Worm (Caenorhabditis elegans): Measurements from ENCODE around the gene lgc-36.
A peak's percentile ranks its signal among the peaks of the same experiment; 100 is the strongest.

The lgc-36 gene

DNA sequence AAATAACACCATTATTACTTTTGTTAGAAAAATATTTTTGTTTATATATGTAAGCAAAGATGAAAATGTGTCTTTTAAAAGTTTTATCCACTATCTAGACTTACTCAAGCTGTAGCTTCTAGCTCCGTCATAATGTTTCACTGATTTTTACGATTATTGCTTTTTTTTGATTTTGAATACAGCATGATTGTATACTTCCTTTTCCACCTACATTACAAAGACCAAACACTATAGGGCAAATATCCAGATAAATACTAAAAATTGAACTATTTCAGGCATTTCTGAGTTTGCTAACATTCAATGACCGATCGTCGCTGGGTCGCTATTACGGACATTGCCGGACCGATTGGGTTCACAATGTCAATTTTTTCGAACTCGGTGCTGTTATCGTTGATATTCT, 7.9 kb upstream of the lgc-36 start, which contains the start of gene str-116:
Gene str-116, plus strand, starts transcription at position 301 of the 400 bp plus-strand sequence.
- TF ChIP-seq sox-4 (tag; optimal IDR thresholded peaks at IDR 0.05) (no peak), sox-2 (GFP tag; IDR thresholded peaks at IDR 0.05) (no peak), pax-1 (tag; optimal IDR thresholded peaks at IDR 0.05) (no peak), pat-9 (tag; optimal IDR thresholded peaks at IDR 0.05) (no peak), ttx-3 (tag; optimal IDR thresholded peaks at IDR 0.05) (no peak), pqm-1 (tag; optimal IDR thresholded peaks at IDR 0.05) (no peak), T23F11.4 (GFP tag; optimal IDR thresholded peaks at IDR 0.05) (no peak), C38D4.7 (GFP tag; optimal IDR thresholded peaks at IDR 0.05) (no peak), nhr-11 (tag; optimal IDR thresholded peaks at IDR 0.05) (no peak), ets-4 (tag; optimal IDR thresholded peaks at IDR 0.05) (no peak), hlh-15 (tag; optimal IDR thresholded peaks at IDR 0.05) (no peak), npax-4 (tag; optimal IDR thresholded peaks at IDR 0.05) (no peak)

DNA sequence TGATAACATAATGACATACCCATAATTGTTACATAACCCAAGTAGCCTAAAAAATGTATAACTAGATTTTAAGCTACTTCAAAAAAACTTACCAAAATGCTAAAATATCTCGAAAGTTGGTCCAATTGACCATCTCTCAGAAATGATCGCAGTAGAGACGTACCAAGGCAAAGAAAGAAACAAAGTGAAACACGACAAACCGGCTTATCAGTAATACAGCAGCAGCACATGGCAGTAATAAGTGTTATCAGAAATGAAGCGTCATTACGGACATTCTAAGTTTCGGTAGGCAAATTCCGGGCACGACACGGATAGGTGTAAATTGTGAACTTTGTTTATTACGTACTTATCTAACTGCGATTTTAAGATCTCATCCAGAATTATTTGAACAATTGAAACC, 6.7 kb upstream of the lgc-36 start, which contains the start of gene cln-3.1:
Gene cln-3.1, minus strand, starts transcription at position 171 of the 400 bp plus-strand sequence.
- no peak for TF ChIP-seq pha-4 (tag; optimal IDR thresholded peaks at IDR 0.05)
- peak; percentile 78 for TF ChIP-seq elt-2 (tag; optimal IDR thresholded peaks at IDR 0.05)
- TF ChIP-seq rnt-1 (tag; optimal IDR thresholded peaks at IDR 0.05) = no peak

DNA sequence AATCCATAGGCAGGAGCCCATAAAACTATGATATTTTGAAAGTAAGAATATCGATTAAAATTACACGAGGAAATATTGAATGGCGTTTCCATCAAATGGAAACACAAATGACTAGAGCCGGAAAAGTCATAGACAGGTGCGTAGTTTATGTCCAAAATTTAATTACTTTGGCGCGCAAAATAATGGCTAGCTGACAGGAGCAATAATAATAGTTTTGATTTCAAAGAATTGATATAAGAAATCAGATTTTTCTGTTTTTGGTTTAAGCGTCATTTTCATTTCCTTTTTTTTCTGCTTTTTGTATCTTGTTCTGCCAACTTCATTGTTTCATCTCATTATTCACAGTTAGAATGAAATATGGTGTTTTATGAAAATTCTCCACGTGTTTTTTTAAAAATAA, 4.2 kb upstream of the lgc-36 start, which contains the start of gene F07B10.4:
Gene F07B10.4, minus strand, starts transcription at position 101 of the 400 bp plus-strand sequence.
- TF ChIP-seq K02D7.2 (tag; optimal IDR thresholded peaks at IDR 0.05) = no peak
- no peak for TF ChIP-seq pha-2 (tag; optimal IDR thresholded peaks at IDR 0.05)
- TF ChIP-seq elt-4 (tag; optimal IDR thresholded peaks at IDR 0.05) = no peak
- TF ChIP-seq ztf-16 (tag; optimal IDR thresholded peaks at IDR 0.05) = no peak
- TF ChIP-seq unc-42 (tag; optimal IDR thresholded peaks at IDR 0.05) = no peak
- no peak for TF ChIP-seq gmeb-2 (tag; optimal IDR thresholded peaks at IDR 0.05)
- TF ChIP-seq nfya-1 (tag; optimal IDR thresholded peaks at IDR 0.05) = no peak
- no peak for TF ChIP-seq ceh-24 (tag; optimal IDR thresholded peaks at IDR 0.05)
- TF ChIP-seq fkh-6 (tag; optimal IDR thresholded peaks at IDR 0.05) = no peak
- no peak for TF ChIP-seq madf-2 (tag; optimal IDR thresholded peaks at IDR 0.05)
- TF ChIP-seq hlh-30 (tag; optimal IDR thresholded peaks at IDR 0.05; ENCODE audit: insufficient read depth) = no peak
- no peak for TF ChIP-seq ama-1 (optimal IDR thresholded peaks at IDR 0.05)
- no peak for TF ChIP-seq dmd-4 (tag; optimal IDR thresholded peaks at IDR 0.05; ENCODE audit: borderline replicate concordance)
- no peak for TF ChIP-seq unc-86 (tag; optimal IDR thresholded peaks at IDR 0.05)
- no peak for TF ChIP-seq ets-4 (tag; optimal IDR thresholded peaks at IDR 0.05)
- no peak for TF ChIP-seq tbx-2 (tag; optimal IDR thresholded peaks at IDR 0.05)

DNA sequence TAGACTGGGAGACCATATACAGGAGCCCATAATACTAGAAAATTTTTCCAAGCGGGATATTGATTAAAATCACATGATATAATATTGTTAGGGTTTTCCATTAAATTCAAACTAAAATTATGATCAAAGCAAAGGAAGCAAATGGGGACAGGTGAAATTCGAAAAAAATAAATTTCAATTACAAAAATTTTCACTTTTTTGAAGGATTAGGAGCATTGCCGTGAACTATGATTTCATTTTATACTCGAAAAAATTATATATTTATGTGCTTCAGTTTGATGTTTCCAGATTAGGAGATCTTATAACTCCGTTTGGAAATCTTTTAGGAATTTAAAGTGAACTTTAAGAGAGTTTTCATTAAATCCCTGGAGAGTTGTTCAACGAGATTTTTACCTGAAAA, 1.8 kb upstream of the lgc-36 start, which contains the start of gene F07B10.7:
Gene F07B10.7, minus strand, starts transcription at position 101 of the 400 bp plus-strand sequence.
- TF ChIP-seq pros-1 (tag; optimal IDR thresholded peaks at IDR 0.05) = no peak
- no peak for TF ChIP-seq tbx-7 (tag; optimal IDR thresholded peaks at IDR 0.05)
- no peak for TF ChIP-seq elt-2 (tag; optimal IDR thresholded peaks at IDR 0.05)

DNA sequence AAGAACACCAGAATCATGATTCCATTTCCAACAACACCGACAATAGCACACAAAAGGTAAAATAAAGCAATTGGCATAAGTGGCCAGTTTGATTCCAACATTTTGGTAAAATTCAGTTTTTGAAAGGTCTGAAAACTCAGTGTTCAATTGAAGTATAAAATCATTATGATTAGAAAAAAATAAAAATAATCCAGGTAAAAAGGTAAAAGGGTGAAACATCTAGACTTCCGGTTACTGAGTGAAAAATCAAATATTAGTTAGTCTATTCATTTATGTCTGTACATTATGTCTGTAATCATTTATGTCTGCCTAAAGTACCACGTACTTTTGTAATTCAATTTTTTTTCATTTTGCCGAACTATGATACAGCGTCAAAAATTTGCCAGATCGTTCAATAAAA, 3.8 kb downstream of the lgc-36 start, which contains the start of gene srsx-31:
Gene srsx-31, minus strand, starts transcription at position 101 of the 400 bp plus-strand sequence.
- TF ChIP-seq nhr-11 (tag; optimal IDR thresholded peaks at IDR 0.05) (no peak), sox-4 (tag; optimal IDR thresholded peaks at IDR 0.05) (no peak), fax-1 (tag; optimal IDR thresholded peaks at IDR 0.05) (no peak), gmeb-2 (tag; optimal IDR thresholded peaks at IDR 0.05) (no peak), unc-55 (GFP tag; optimal IDR thresholded peaks at IDR 0.05) (no peak), Y22D7AL.16 (tag; optimal IDR thresholded peaks at IDR 0.05) (no peak), nfya-1 (tag; optimal IDR thresholded peaks at IDR 0.05) (no peak), ceh-2 (tag; optimal IDR thresholded peaks at IDR 0.05) (no peak), npax-4 (tag; optimal IDR thresholded peaks at IDR 0.05) (no peak), ceh-34 (tag; optimal IDR thresholded peaks at IDR 0.05) (no peak), hlh-15 (tag; optimal IDR thresholded peaks at IDR 0.05) (no peak), rnt-1 (tag; optimal IDR thresholded peaks at IDR 0.05) (no peak), pqm-1 (tag; optimal IDR thresholded peaks at IDR 0.05) (no peak), K09A11.1 (tag; optimal IDR thresholded peaks at IDR 0.05; ENCODE audit: insufficient read depth) (no peak), unc-86 (tag; optimal IDR thresholded peaks at IDR 0.05) (no peak), C38D4.7 (GFP tag; optimal IDR thresholded peaks at IDR 0.05) (no peak), dmd-4 (tag; optimal IDR thresholded peaks at IDR 0.05; ENCODE audit: borderline replicate concordance) (no peak), hlh-30 (tag; optimal IDR thresholded peaks at IDR 0.05; ENCODE audit: insufficient read depth) (no peak), unc-42 (tag; optimal IDR thresholded peaks at IDR 0.05) (no peak)
